Worm (Caenorhabditis elegans): ENCODE data around the gene sel-2.
A peak's percentile ranks its signal among the peaks of the same experiment; 100 is the strongest.

Gene sel-2

DNA sequence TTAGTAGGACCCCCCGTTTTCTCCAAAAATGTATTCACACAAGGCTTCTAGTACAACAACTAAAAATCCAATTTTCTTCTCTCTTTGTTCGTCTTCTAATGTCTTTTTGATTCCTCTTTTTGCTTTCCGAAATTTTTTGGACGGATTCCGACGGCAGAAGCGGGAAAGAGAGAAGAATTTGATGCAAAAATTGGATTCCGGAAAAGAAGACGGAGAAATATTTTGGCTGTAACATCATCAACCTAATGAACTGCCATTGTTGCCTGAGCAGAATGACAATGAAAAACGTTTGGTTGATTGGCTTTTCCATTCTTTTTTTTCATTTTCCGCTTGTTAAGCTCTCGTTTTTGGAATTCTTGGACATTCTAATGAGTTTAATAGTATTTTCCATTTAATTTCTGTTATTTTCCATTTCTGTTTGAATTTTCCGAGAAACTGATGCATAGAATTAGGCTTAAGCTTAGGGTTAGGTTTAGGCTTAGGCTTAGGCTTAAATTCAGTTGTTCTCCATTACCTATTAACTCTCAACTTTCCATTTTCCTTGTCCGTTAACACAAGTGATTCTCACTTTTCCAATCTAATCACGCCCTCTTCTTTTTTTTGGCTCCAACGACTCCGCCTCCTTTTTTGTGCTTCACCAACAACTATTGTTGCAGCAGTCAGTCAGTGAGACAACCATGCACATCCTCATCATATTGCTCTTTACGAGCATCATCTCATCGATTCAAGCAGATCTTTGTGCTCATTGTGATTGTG, 10.4 kb upstream of the sel-2 start, which contains the start of gene lron-5:
TSS of gene lron-5 (plus strand) at position 655 of the 756 bp plus-strand sequence.
- TF ChIP-seq nhr-6 (tag; optimal IDR thresholded peaks at IDR 0.05) (no peak), ztf-11 (tag; optimal IDR thresholded peaks at IDR 0.05) (no peak), fos-1 (tag; optimal IDR thresholded peaks at IDR 0.05) (no peak), crh-2 (tag; optimal IDR thresholded peaks at IDR 0.05) (no peak), gmeb-1 (tag; optimal IDR thresholded peaks at IDR 0.05) (no peak), mab-5 (tag; optimal IDR thresholded peaks at IDR 0.05) (no peak), elt-1 (tag; optimal IDR thresholded peaks at IDR 0.05) (no peak)

DNA sequence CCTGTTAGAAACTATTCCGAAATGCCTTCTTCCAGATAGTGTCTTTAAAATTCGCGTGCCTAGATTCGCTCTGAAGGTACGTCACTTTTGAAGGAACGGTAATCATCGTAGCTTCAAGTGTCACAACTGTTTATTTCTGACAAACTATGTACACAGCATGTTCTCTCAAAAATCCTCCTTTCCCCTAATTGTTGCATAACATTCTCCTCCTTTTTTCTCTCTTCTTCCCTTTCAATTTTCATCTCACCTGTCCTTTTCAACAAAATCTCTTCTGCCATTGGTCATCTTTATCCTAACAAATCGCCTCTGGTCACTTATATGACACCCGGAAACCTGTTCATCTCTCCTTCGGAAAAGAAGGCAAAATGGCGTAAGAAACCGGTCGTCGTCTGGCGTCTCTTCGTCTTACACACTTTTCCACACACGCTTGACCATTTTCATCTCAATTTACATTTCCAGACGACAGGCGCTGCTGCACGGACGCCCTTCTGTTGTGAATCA, 3.9 kb upstream of the sel-2 start, which contains the start of gene lips-3:
TSS of gene lips-3 (plus strand) at position 458 of the 501 bp plus-strand sequence.
- TF ChIP-seq lin-39 (tag; optimal IDR thresholded peaks at IDR 0.05) (no peak), nhr-25 (tag; optimal IDR thresholded peaks at IDR 0.05) (peak; percentile 35)

DNA sequence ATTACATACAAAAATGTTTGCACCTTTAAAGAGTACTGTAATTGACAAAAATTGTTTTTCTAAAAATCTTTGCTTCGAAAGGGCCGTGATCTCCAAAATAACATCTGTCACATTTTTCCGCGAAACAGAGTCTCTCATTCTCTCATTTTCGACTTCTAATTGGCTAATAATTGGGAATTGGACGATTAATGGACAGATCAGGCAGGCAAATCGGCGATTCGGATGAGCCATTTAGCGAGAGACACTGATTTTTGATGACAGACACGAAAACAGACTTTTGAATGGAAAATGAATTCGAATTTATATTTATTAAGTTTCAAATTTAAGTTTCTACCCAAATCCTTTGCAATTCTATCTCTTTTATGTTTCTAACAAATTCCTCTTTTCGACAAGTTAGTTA, 8.3 kb downstream of the sel-2 start:
- no peak for TF ChIP-seq ama-1 (optimal IDR thresholded peaks at IDR 0.05)
- no peak for TF ChIP-seq nhr-6 (tag; optimal IDR thresholded peaks at IDR 0.05)
- TF ChIP-seq gmeb-1 (tag; optimal IDR thresholded peaks at IDR 0.05) = no peak
- TF ChIP-seq nhr-21 (tag; optimal IDR thresholded peaks at IDR 0.05) = no peak
- TF ChIP-seq mbf-1 (tag; optimal IDR thresholded peaks at IDR 0.05) = no peak
- TF ChIP-seq skn-1 (tag; optimal IDR thresholded peaks at IDR 0.05) = no peak
- TF ChIP-seq nhr-129 (tag; optimal IDR thresholded peaks at IDR 0.05) = no peak
- TF ChIP-seq F13H6.1 (tag; optimal IDR thresholded peaks at IDR 0.05) = no peak
- no peak for TF ChIP-seq sma-9 (GFP tag; optimal IDR thresholded peaks at IDR 0.05)
- no peak for TF ChIP-seq sma-9 (tag; optimal IDR thresholded peaks at IDR 0.05)
- no peak for TF ChIP-seq fos-1 (tag; optimal IDR thresholded peaks at IDR 0.05)
- no peak for TF ChIP-seq mab-5 (tag; optimal IDR thresholded peaks at IDR 0.05)
- no peak for TF ChIP-seq R02D3.7 (tag; optimal IDR thresholded peaks at IDR 0.05)

- TF ChIP-seq dmd-4 (tag; optimal IDR thresholded peaks at IDR 0.05) = no peak
These were observed 10.9 kb downstream of the sel-2 start for ce11 chrIII:4601286-4601685.

ce11 chrIII:4600139-4600762, 11.9 kb downstream of the sel-2 start, which contains the start of gene mab-21:
mab-21 (plus strand) TSS chrIII:4600753.
- peak; percentile 26 for TF ChIP-seq nhr-129 (tag; optimal IDR thresholded peaks at IDR 0.05)
- peak in 1 of 2 experiments; percentile 26 for TF ChIP-seq lsy-2 (tag; optimal IDR thresholded peaks at IDR 0.05)
- peak; percentile 12 for TF ChIP-seq fos-1 (tag; optimal IDR thresholded peaks at IDR 0.05)
- TF ChIP-seq sma-9 (GFP tag; optimal IDR thresholded peaks at IDR 0.05) = peak; percentile 35
- no peak for TF ChIP-seq sma-9 (tag; optimal IDR thresholded peaks at IDR 0.05)
- TF ChIP-seq F13H6.1 (tag; optimal IDR thresholded peaks at IDR 0.05) = peak; percentile 61
- no peak for TF ChIP-seq nhr-23 (tag; optimal IDR thresholded peaks at IDR 0.05)
- TF ChIP-seq nhr-25 (tag; optimal IDR thresholded peaks at IDR 0.05) = no peak
- TF ChIP-seq crh-2 (tag; optimal IDR thresholded peaks at IDR 0.05) = no peak
- peak; percentile 34 for TF ChIP-seq sem-4 (tag; optimal IDR thresholded peaks at IDR 0.05)

ce11 chrIII:4595771-4596227, 16.4 kb downstream of the sel-2 start, which contains the start of gene asb-1:
asb-1 (minus strand) TSS chrIII:4595821.
- TF ChIP-seq elt-3 (tag; optimal IDR thresholded peaks at IDR 0.05) = no peak
- no peak for TF ChIP-seq alr-1 (tag; optimal IDR thresholded peaks at IDR 0.05)
- no peak for TF ChIP-seq egl-27 (tag; optimal IDR thresholded peaks at IDR 0.05)
- no peak for TF ChIP-seq nhr-77 (tag; optimal IDR thresholded peaks at IDR 0.05)
- TF ChIP-seq mbf-1 (tag; optimal IDR thresholded peaks at IDR 0.05) = no peak
- TF ChIP-seq lin-13 (GFP tag; optimal IDR thresholded peaks at IDR 0.05) = no peak
- TF ChIP-seq nhr-25 (tag; optimal IDR thresholded peaks at IDR 0.05) = no peak
- no peak for TF ChIP-seq ama-1 (optimal IDR thresholded peaks at IDR 0.05)
- TF ChIP-seq skn-1 (tag; optimal IDR thresholded peaks at IDR 0.05) = no peak

Measured in whole organism, L2 larva.